Fruit fly (Drosophila melanogaster): Measurements from ENCODE around the gene mbt.

DNA sequence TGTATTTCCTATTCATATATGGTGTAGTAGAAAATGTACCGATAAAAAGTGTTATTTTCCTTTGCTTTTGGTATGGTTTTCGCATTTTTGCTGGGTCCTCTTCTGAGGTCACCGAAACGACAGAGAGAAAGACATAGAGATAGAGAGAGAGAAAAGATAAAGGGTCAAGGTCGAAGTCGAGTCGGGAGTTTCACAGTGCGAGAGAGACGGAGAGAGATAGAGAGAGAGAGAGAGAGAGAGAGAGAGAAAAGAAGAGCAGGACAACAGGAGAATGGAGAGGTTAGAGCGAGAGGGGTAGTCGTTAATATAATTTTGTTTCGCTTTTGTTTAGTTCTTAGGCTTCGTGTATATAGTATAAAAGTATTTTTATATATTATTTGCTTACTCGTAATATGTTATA lies 48.2 kb upstream of the mbt start:
- TF ChIP-seq ttk (optimal IDR thresholded peaks at IDR 0.05) (no peak), Myc (optimal IDR thresholded peaks at IDR 0.05) (no peak)
